Fruit fly (Drosophila melanogaster) whole organism, embryonic: ENCODE data around the gene kz.

Source experiments
- Ada2b ChIP-seq: fragments of 200-800 bp; sonication (Bioruptor generic); IDR thresholded peaks from 2 replicates; pipeline ENCODE4 v1.3.6; 2022; ENCODE audit warnings: missing biosample characterization, missing genetic modification characterization
- Atf3 ChIP-seq: fragments of 200-800 bp; sonication (Bioruptor generic); optimal IDR thresholded peaks from 3 replicates; lab custom pipeline; 2016; ENCODE audit warnings: missing biosample characterization, missing genetic modification characterization
- B-H2 ChIP-seq: fragments of 200-800 bp; sonication (Bioruptor generic); optimal IDR thresholded peaks from 2 replicates; lab custom pipeline; 2018; ENCODE audit warnings: missing biosample characterization, mild to moderate bottlenecking, missing genetic modification characterization
- CG10654 ChIP-seq: fragments of 200-800 bp; sonication (Bioruptor generic); optimal IDR thresholded peaks from 2 replicates; lab custom pipeline; 2016; ENCODE audit warnings: missing biosample characterization, missing genetic modification characterization
- CG12104 ChIP-seq: fragments of 200-800 bp; sonication (Bioruptor generic); optimal IDR thresholded peaks from 3 replicates; lab custom pipeline; 2016; ENCODE audit warnings: missing biosample characterization, missing genetic modification characterization
- CG12299 ChIP-seq: fragments of 200-800 bp; sonication (Bioruptor generic); optimal IDR thresholded peaks from 2 replicates; lab custom pipeline; 2018; ENCODE audit warnings: missing biosample characterization, mild to moderate bottlenecking, missing genetic modification characterization
- CG2678 ChIP-seq: fragments of 200-800 bp; sonication (Bioruptor generic); optimal IDR thresholded peaks from 3 replicates; lab custom pipeline; 2019; ENCODE audit warnings: missing biosample characterization, mild to moderate bottlenecking, missing genetic modification characterization, moderate library complexity
- CG2889 ChIP-seq: fragments of 200-800 bp; sonication (Bioruptor generic); IDR thresholded peaks from 3 replicates; pipeline ENCODE4 v1.3.6; 2022; ENCODE audit warnings: missing biosample characterization, missing genetic modification characterization
- CG33557 ChIP-seq: fragments of 200-800 bp; sonication (Bioruptor generic); optimal IDR thresholded peaks from 2 replicates; lab custom pipeline; 2019; ENCODE audit warnings: missing biosample characterization, mild to moderate bottlenecking, missing genetic modification characterization, moderate library complexity
- CG3407 ChIP-seq: fragments of 200-800 bp; sonication (Bioruptor generic); optimal IDR thresholded peaks from 2 replicates; lab custom pipeline; 2018; ENCODE audit warnings: missing biosample characterization, mild to moderate bottlenecking, missing genetic modification characterization
- CG6254 ChIP-seq: fragments of 200-800 bp; sonication (Bioruptor generic); optimal IDR thresholded peaks from 3 replicates; lab custom pipeline; 2017; ENCODE audit warnings: mild to moderate bottlenecking, missing biosample characterization, missing genetic modification reagents, missing genetic modification characterization
- CG6654 ChIP-seq: fragments of 200-800 bp; sonication (Bioruptor generic); optimal IDR thresholded peaks from 2 replicates; lab custom pipeline; 2017; ENCODE audit warnings: missing biosample characterization, mild to moderate bottlenecking, missing genetic modification characterization
- CG7271 ChIP-seq: fragments of 200-800 bp; sonication (Bioruptor generic); optimal IDR thresholded peaks from 2 replicates; lab custom pipeline; 2018; ENCODE audit warnings: missing biosample characterization, mild to moderate bottlenecking, missing genetic modification characterization, moderate library complexity
- CG7745 ChIP-seq: fragments of 200-800 bp; sonication (Bioruptor generic); optimal IDR thresholded peaks from 2 replicates; lab custom pipeline; 2018; ENCODE audit warnings: missing biosample characterization, mild to moderate bottlenecking, missing genetic modification characterization, moderate library complexity
- Camta ChIP-seq: fragments of 200-800 bp; sonication (Bioruptor generic); optimal IDR thresholded peaks from 2 replicates; lab custom pipeline; 2016; ENCODE audit warnings: missing biosample characterization, missing genetic modification characterization
- D19A ChIP-seq: fragments of 200-800 bp; optimal IDR thresholded peaks from 3 replicates; lab custom pipeline; 2019; ENCODE audit warnings: missing biosample characterization, mild to moderate bottlenecking, missing genetic modification characterization, moderate library complexity
- Dbx ChIP-seq: fragments of 200-800 bp; sonication (Bioruptor generic); IDR thresholded peaks from 3 replicates; pipeline ENCODE4 v1.3.6; 2022; ENCODE audit warnings: missing biosample characterization, missing genetic modification characterization
- Dip2 ChIP-seq: fragments of 200-800 bp; sonication (Bioruptor generic); IDR thresholded peaks from 2 replicates; pipeline ENCODE4 v1.3.6; 2022; ENCODE audit warnings: missing biosample characterization, missing genetic modification characterization
- Doc2 ChIP-seq: fragments of 200-800 bp; sonication (Bioruptor generic); IDR thresholded peaks from 2 replicates; pipeline ENCODE4 v1.3.6; 2022; ENCODE audit warnings: missing biosample characterization, missing genetic modification characterization
- Gug ChIP-seq: fragments of 200-800 bp; sonication (Bioruptor generic); IDR thresholded peaks from 4 replicates; pipeline ENCODE4 v1.3.6; 2022; ENCODE audit warnings: missing biosample characterization, missing genetic modification characterization
- H15 ChIP-seq: fragments of 200-800 bp; sonication (Bioruptor generic); IDR thresholded peaks from 3 replicates; pipeline ENCODE4 v1.3.6; 2022; ENCODE audit warnings: missing biosample characterization, missing genetic modification characterization
- Hmr ChIP-seq: fragments of 200-800 bp; sonication (Bioruptor generic); optimal IDR thresholded peaks from 3 replicates; lab custom pipeline; 2017; ENCODE audit warnings: mild to moderate bottlenecking, missing biosample characterization, missing genetic modification reagents, missing genetic modification characterization
- ash1 ChIP-seq: fragments of 200-800 bp; sonication (Bioruptor generic); optimal IDR thresholded peaks from 2 replicates; lab custom pipeline; 2018; ENCODE audit warnings: missing biosample characterization, mild to moderate bottlenecking, missing genetic modification characterization
- bowl ChIP-seq: fragments of 200-800 bp; sonication (Bioruptor generic); IDR thresholded peaks from 2 replicates; pipeline ENCODE4 v1.3.6; 2022; ENCODE audit warnings: missing biosample characterization, missing genetic modification characterization
- cg ChIP-seq: fragments of 200-800 bp; sonication (Bioruptor generic); optimal IDR thresholded peaks from 3 replicates; lab custom pipeline; 2019; ENCODE audit warnings: missing biosample characterization, mild to moderate bottlenecking, missing genetic modification characterization, moderate library complexity
- chn ChIP-seq: fragments of 200-800 bp; sonication (Bioruptor generic); optimal IDR thresholded peaks from 2 replicates; lab custom pipeline; 2016; ENCODE audit warnings: missing biosample characterization, missing genetic modification characterization
- crol ChIP-seq: fragments of 200-800 bp; sonication (Bioruptor generic); IDR thresholded peaks from 2 replicates; pipeline ENCODE4 v1.3.6; 2022; ENCODE audit warnings: missing biosample characterization, missing genetic modification characterization
- dmrt99B ChIP-seq: fragments of 200-800 bp; sonication (Bioruptor generic); optimal IDR thresholded peaks from 2 replicates; lab custom pipeline; 2018; ENCODE audit warnings: missing biosample characterization, mild to moderate bottlenecking, missing genetic modification characterization, moderate library complexity
- emc ChIP-seq: fragments of 200-800 bp; sonication (Bioruptor generic); optimal IDR thresholded peaks from 2 replicates; lab custom pipeline; 2016; ENCODE audit warnings: missing biosample characterization, missing genetic modification characterization
- en ChIP-seq: fragments of 200-800 bp; sonication (Bioruptor generic); optimal IDR thresholded peaks from 2 replicates; lab custom pipeline; 2016; ENCODE audit warnings: missing biosample characterization, missing genetic modification characterization
- fd102C ChIP-seq: fragments of 200-800 bp; sonication (Bioruptor generic); optimal IDR thresholded peaks from 2 replicates; lab custom pipeline; 2018; ENCODE audit warnings: missing biosample characterization, mild to moderate bottlenecking, missing genetic modification characterization, moderate library complexity
- fd3F ChIP-seq: fragments of 200-800 bp; sonication (Bioruptor generic); optimal IDR thresholded peaks from 2 replicates; lab custom pipeline; 2018; ENCODE audit warnings: missing biosample characterization, mild to moderate bottlenecking, missing genetic modification characterization, moderate library complexity
- hb ChIP-seq: fragments of 200-800 bp; sonication (Bioruptor generic); IDR thresholded peaks from 3 replicates; pipeline ENCODE4 v1.3.6; 2022; ENCODE audit warnings: missing biosample characterization, missing genetic modification characterization; ENCODE audit not compliant: partially characterized antibody
- hbn ChIP-seq: fragments of 200-800 bp; sonication (Bioruptor generic); IDR thresholded peaks from 2 replicates; pipeline ENCODE4 v1.3.6; 2022; ENCODE audit warnings: missing biosample characterization, missing genetic modification characterization; ENCODE audit not compliant: partially characterized antibody
- hkb ChIP-seq, 2 experiments: fragments of 200-800 bp in 1 of 2; fragments of >200 bp in 1 of 2; sonication (Bioruptor generic) in 1 of 2; IDR thresholded peaks in 1 of 2; optimal IDR thresholded peaks in 1 of 2; 2 replicates each; pipeline versions ENCODE4 v1.3.6 to Lab custom; 2017 to 2022; ENCODE audit warnings: missing biosample characterization in 1 of 2, missing genetic modification characterization in 1 of 2
- hth ChIP-seq: fragments of >200 bp; optimal IDR thresholded peaks from 2 replicates; lab custom pipeline; 2017; ENCODE audit warnings: inconsistent platforms
- kah ChIP-seq: fragments of 200-800 bp; sonication (Bioruptor generic); optimal IDR thresholded peaks from 2 replicates; lab custom pipeline; 2018; ENCODE audit warnings: missing biosample characterization, mild to moderate bottlenecking, missing genetic modification characterization
- knrl ChIP-seq: fragments of 200-800 bp; sonication (Bioruptor generic); IDR thresholded peaks from 3 replicates; pipeline ENCODE4 v1.3.6; 2022; ENCODE audit warnings: missing biosample characterization, missing genetic modification characterization; ENCODE audit not compliant: partially characterized antibody
- lov ChIP-seq, 2 experiments: fragments of 200-800 bp in 1 of 2; fragments of >200 bp in 1 of 2; sonication (Bioruptor generic) in 1 of 2; IDR thresholded peaks in 1 of 2; optimal IDR thresholded peaks in 1 of 2; 2 replicates in 1 of 2; 3 replicates in 1 of 2; pipeline versions ENCODE4 v1.3.6 to Lab custom; 2017 to 2022; ENCODE audit warnings: missing biosample characterization in 1 of 2, missing genetic modification characterization in 1 of 2
- nom ChIP-seq: fragments of 200-800 bp; sonication (Bioruptor generic); optimal IDR thresholded peaks from 2 replicates; lab custom pipeline; 2017; ENCODE audit warnings: missing biosample characterization, missing genetic modification characterization, mild to moderate bottlenecking, moderate library complexity, missing genetic modification reagents
- otp ChIP-seq: fragments of 200-800 bp; sonication (Bioruptor generic); IDR thresholded peaks from 3 replicates; pipeline ENCODE4, ENCODE4 v1.3.6; 2022; ENCODE audit warnings: missing biosample characterization, missing genetic modification characterization
- pita ChIP-seq: fragments of 200-800 bp; sonication (Bioruptor generic); optimal IDR thresholded peaks from 2 replicates; lab custom pipeline; 2017; ENCODE audit warnings: missing biosample characterization, mild to moderate bottlenecking, missing genetic modification characterization
- repo ChIP-seq: fragments of 200-800 bp; sonication (Bioruptor generic); optimal IDR thresholded peaks from 2 replicates; lab custom pipeline; 2016; ENCODE audit warnings: missing biosample characterization, missing genetic modification characterization
- run ChIP-seq: fragments of 200-800 bp; sonication (Bioruptor generic); optimal IDR thresholded peaks from 3 replicates; lab custom pipeline; 2018; ENCODE audit warnings: missing biosample characterization, mild to moderate bottlenecking, missing genetic modification characterization
- sr ChIP-seq: fragments of 200-800 bp; sonication (Bioruptor generic); IDR thresholded peaks from 3 replicates; pipeline ENCODE4 v1.3.6; 2022; ENCODE audit warnings: missing biosample characterization, missing genetic modification characterization
- sug ChIP-seq: fragments of 200-800 bp; optimal IDR thresholded peaks from 2 replicates; lab custom pipeline; 2019; ENCODE audit warnings: missing biosample characterization, mild to moderate bottlenecking, missing genetic modification characterization, moderate library complexity
- vnd ChIP-seq: fragments of 200-800 bp; sonication (Bioruptor generic); IDR thresholded peaks from 3 replicates; pipeline ENCODE4 v1.3.6; 2022; ENCODE audit warnings: missing biosample characterization, missing genetic modification characterization; ENCODE audit not compliant: partially characterized antibody
- wdn ChIP-seq: fragments of 200-800 bp; sonication (Bioruptor generic); IDR thresholded peaks from 2 replicates; pipeline ENCODE4 v1.3.6; 2022; ENCODE audit warnings: missing biosample characterization, missing genetic modification characterization

The kz gene

DNA sequence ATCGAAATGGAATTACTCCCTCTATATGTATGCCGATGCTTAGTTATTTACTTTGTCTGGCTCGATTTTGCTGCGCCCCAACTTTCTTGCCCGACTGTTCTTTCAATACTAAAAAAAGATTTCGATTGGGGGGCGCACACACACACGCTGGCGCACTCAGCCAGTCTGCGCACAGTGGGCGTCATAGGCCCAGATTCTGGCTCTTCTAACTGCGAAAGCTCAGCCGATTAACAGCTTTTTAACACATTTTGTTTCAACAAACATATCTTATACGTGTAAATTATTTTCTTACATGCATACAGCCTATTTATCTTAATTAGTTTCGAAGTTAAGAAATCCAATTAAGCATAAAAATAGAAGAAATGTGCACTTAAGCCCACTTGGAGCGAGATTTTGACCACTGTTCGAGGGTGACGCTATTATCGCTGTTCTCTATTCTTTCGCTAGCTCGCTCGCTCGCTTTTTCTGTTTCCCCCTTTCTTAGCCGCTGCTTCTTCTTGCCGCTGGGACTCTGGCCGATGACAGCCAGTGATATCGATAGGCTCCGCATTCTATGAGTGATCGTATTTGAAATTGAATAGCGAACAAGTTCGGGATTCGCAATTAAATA lies 19.5 kb downstream of the kz start, which contains the start of gene Vinc (continued):
- TF ChIP-seq hbn (GFP tag; lab: Robert Waterston, UW): no peak
- TF ChIP-seq CG3407 (GFP tag; lab: Kevin White, UChicago): peak; percentile 5
- TF ChIP-seq Dbx (GFP tag; lab: Robert Waterston, UW): peak; percentile 89
- peak; percentile 76 for TF ChIP-seq B-H2 (GFP tag; lab: Kevin White, UChicago)
- peak; percentile 92 for TF ChIP-seq nom
- peak; percentile 59; the same call in 2 of the 3 replicates for TF ChIP-seq CG2889 (GFP tag; lab: Robert Waterston, UW)
- peak; percentile 96 for TF ChIP-seq CG2678 (tag; lab: Kevin White, UChicago)
- peak; percentile 77 for TF ChIP-seq CG12299 (tag; lab: Kevin White, UChicago)
- TF ChIP-seq Dip2 (GFP tag; lab: Robert Waterston, UW): no peak
- no peak for TF ChIP-seq CG7271 (tag; lab: Kevin White, UChicago)
- TF ChIP-seq fd102C (GFP tag; lab: Kevin White, UChicago): no peak
- TF ChIP-seq ash1 (GFP tag; lab: Kevin White, UChicago): peak; percentile 35
- TF ChIP-seq Hmr (GFP tag; lab: Kevin White, UChicago): peak; percentile 86
- TF ChIP-seq Doc2 (GFP tag; lab: Robert Waterston, UW): no peak
- peak; percentile 62 for TF ChIP-seq chn
- TF ChIP-seq sr: peak; percentile 23; the same call in 1 of the 3 replicates
- TF ChIP-seq hth (lab: Kevin White, UChicago): no peak
- peak; percentile 75 for TF ChIP-seq repo (GFP tag; lab: Kevin White, UChicago)
- no peak for TF ChIP-seq hkb (optimal IDR thresholded peaks at IDR 0.05; lab: Kevin White, UChicago)
- peak; percentile 86 for TF ChIP-seq hkb (GFP tag; IDR thresholded peaks at IDR 0.05; lab: Robert Waterston, UW)
- peak; percentile 77 for TF ChIP-seq Ada2b
- TF ChIP-seq CG7745 (tag; lab: Kevin White, UChicago): no peak
- peak; percentile 68; the same call in 2 of the 3 replicates for TF ChIP-seq H15 (GFP tag; lab: Robert Waterston, UW)
- TF ChIP-seq Gug: peak; percentile 69
- TF ChIP-seq crol: peak; percentile 12; the same call in 1 of the 2 replicates
- peak; percentile 74 for TF ChIP-seq CG12104 (GFP tag; lab: Kevin White, UChicago)
- TF ChIP-seq CG33557 (GFP tag; lab: Kevin White, UChicago): peak; percentile 39
- peak; percentile 72 for TF ChIP-seq fd3F (GFP tag; lab: Kevin White, UChicago)
- peak; percentile 71 for TF ChIP-seq cg (GFP tag; lab: Kevin White, UChicago)
- no peak for TF ChIP-seq pita (GFP tag; lab: Kevin White, UChicago)
- no peak for TF ChIP-seq vnd
- peak; percentile 79 for TF ChIP-seq CG6254 (GFP tag; lab: Kevin White, UChicago)
- peak; percentile 79 for TF ChIP-seq kah (GFP tag; lab: Kevin White, UChicago)
- TF ChIP-seq D19A (tag; lab: Kevin White, UChicago): peak; percentile 85
- no peak for TF ChIP-seq lov (optimal IDR thresholded peaks at IDR 0.05; lab: Kevin White, UChicago)
- TF ChIP-seq lov (GFP tag; IDR thresholded peaks at IDR 0.05; lab: Robert Waterston, UW): peak; percentile 67; the same call in 1 of the 3 replicates
- TF ChIP-seq wdn: peak; percentile 69; the same call in 1 of the 2 replicates
- peak; percentile 64; the same call in 2 of the 3 replicates for TF ChIP-seq otp (GFP tag; lab: Robert Waterston, UW)
- peak; percentile 85 for TF ChIP-seq CG10654 (GFP tag; lab: Kevin White, UChicago)
- peak; percentile 82 for TF ChIP-seq Camta (GFP tag; lab: Kevin White, UChicago)
- TF ChIP-seq bowl (GFP tag; lab: Robert Waterston, UW): peak; percentile 41; the same call in 1 of the 2 replicates
- TF ChIP-seq CG6654: peak; percentile 79
- TF ChIP-seq dmrt99B (tag; lab: Kevin White, UChicago): peak; percentile 80
- peak; percentile 70 for TF ChIP-seq emc
- peak; percentile 82 for TF ChIP-seq en (GFP tag; lab: Kevin White, UChicago)
- TF ChIP-seq sug: peak; percentile 98
- no peak for TF ChIP-seq run (tag; lab: Kevin White, UChicago)
- TF ChIP-seq hb (GFP tag; lab: Robert Waterston, UW): no peak
- peak; percentile 43; the same call in 1 of the 3 replicates for TF ChIP-seq knrl
- TF ChIP-seq Atf3 (GFP tag; lab: Kevin White, UChicago): peak; percentile 68
